Fruit fly (Drosophila melanogaster): ENCODE measurements around the gene CG2964.

Gene CG2964

dm6 chr2L:2812137-2812536 lies at the start of gene CG2964:
TSS of gene CG2964 (plus strand) at chr2L:2812437.
- TF ChIP-seq CG8478 (optimal IDR thresholded peaks at IDR 0.05) (no peak), CTCF (optimal IDR thresholded peaks at IDR 0.05) (no peak)

- TF ChIP-seq CTCF (optimal IDR thresholded peaks at IDR 0.05) (no peak), CG8478 (optimal IDR thresholded peaks at IDR 0.05) (no peak)
These were observed 46.4 kb upstream of the CG2964 start, which contains the start of the genes Snx21 and aph-1 for dm6 chr2L:2765659-2766373. TSS of gene Snx21 (minus strand) at chr2L:2765665. TSS of gene aph-1 (plus strand) at chr2L:2766233.

- TF ChIP-seq CTCF (optimal IDR thresholded peaks at IDR 0.05): no peak
- TF ChIP-seq CG8478 (optimal IDR thresholded peaks at IDR 0.05): no peak
These were observed 44.6 kb upstream of the CG2964 start, which contains the start of the genes Taf10b and Taf10 for dm6 chr2L:2767627-2768026. TSS of gene Taf10b (minus strand) at chr2L:2767845. TSS of gene Taf10 (plus strand) at chr2L:2767890.

dm6 chr2L:2769476-2770185 lies 42.6 kb upstream of the CG2964 start, which contains the start of the genes colt and HINT1:
TSS of gene colt (minus strand) at chr2L:2770069.
TSS of gene HINT1 (plus strand) at chr2L:2770135.
- TF ChIP-seq CG8478 (optimal IDR thresholded peaks at IDR 0.05): no peak
- TF ChIP-seq CTCF (optimal IDR thresholded peaks at IDR 0.05): peak in 1 of 2 experiments; percentile 21

dm6 chr2L:2771676-2772075 lies 40.6 kb upstream of the CG2964 start, which contains the start of gene CG15399:
TSS of gene CG15399 (minus strand) at chr2L:2771776.
- no peak for TF ChIP-seq CG8478 (optimal IDR thresholded peaks at IDR 0.05)
- TF ChIP-seq CTCF (optimal IDR thresholded peaks at IDR 0.05): no peak

- TF ChIP-seq CTCF (optimal IDR thresholded peaks at IDR 0.05) (no peak), CG8478 (optimal IDR thresholded peaks at IDR 0.05) (no peak)
These were observed 29.4 kb upstream of the CG2964 start for dm6 chr2L:2782790-2783189.

- no peak for TF ChIP-seq CG8478 (optimal IDR thresholded peaks at IDR 0.05)
- TF ChIP-seq CTCF (optimal IDR thresholded peaks at IDR 0.05): no peak
These were observed 15.1 kb upstream of the CG2964 start for dm6 chr2L:2797186-2797585.

dm6 chr2L:2799909-2800478 lies 12.2 kb upstream of the CG2964 start, which contains the start of gene Syt1:
TSS of gene Syt1 (minus strand) at chr2L:2799979.
- no peak for TF ChIP-seq CG8478 (optimal IDR thresholded peaks at IDR 0.05)
- no peak for TF ChIP-seq CTCF (optimal IDR thresholded peaks at IDR 0.05)

dm6 chr2L:2800956-2801776 lies 11.1 kb upstream of the CG2964 start:
- TF ChIP-seq CTCF (optimal IDR thresholded peaks at IDR 0.05): no peak
- TF ChIP-seq CG8478 (optimal IDR thresholded peaks at IDR 0.05): no peak

- TF ChIP-seq CG8478 (optimal IDR thresholded peaks at IDR 0.05) (no peak), CTCF (optimal IDR thresholded peaks at IDR 0.05) (no peak)
These were observed 9.7 kb upstream of the CG2964 start for dm6 chr2L:2802527-2802926.

dm6 chr2L:2804634-2805311 lies 7.5 kb upstream of the CG2964 start, which contains the start of gene daw:
TSS of gene daw (plus strand) at chr2L:2805261.
- TF ChIP-seq CG8478 (optimal IDR thresholded peaks at IDR 0.05) (no peak), CTCF (optimal IDR thresholded peaks at IDR 0.05) (no peak)

dm6 chr2L:2806190-2806763 lies 6.0 kb upstream of the CG2964 start:
- no peak for TF ChIP-seq CTCF (optimal IDR thresholded peaks at IDR 0.05)
- TF ChIP-seq CG8478 (optimal IDR thresholded peaks at IDR 0.05): no peak

- no peak for TF ChIP-seq CG8478 (optimal IDR thresholded peaks at IDR 0.05)
These were observed 4.6 kb upstream of the CG2964 start for dm6 chr2L:2807597-2807996.

Data from S2 (cell line).